Worm (Caenorhabditis elegans): Measurements from ENCODE around the gene C24D10.2.

C24D10.2 gene

ce11 chrIV:5210606-5211005 is 47.5 kb downstream of the C24D10.2 start (continued):
- TF ChIP-seq snpc-4 (GFP tag; optimal IDR thresholded peaks at IDR 0.05) (no peak), snpc-4 (tag; optimal IDR thresholded peaks at IDR 0.05) (peak in 1 of 4 experiments; percentile 83), C17E4.6 (GFP tag; IDR thresholded peaks at IDR 0.05) (no peak), attf-5 (GFP tag; optimal IDR thresholded peaks at IDR 0.05) (no peak), fkh-3 (tag; optimal IDR thresholded peaks at IDR 0.05) (no peak), F33H1.4 (GFP tag; IDR thresholded peaks at IDR 0.05) (peak; percentile 46; the same call in 1 of the 2 replicates), Y53F4B.3 (GFP tag; IDR thresholded peaks at IDR 0.05) (no peak), hlh-12 (tag; optimal IDR thresholded peaks at IDR 0.05) (no peak)

All from whole organism, young adult.